Worm (Caenorhabditis elegans): Measurements from ENCODE around the gene gst-36.

ce11 chrX:9814132-9814811 is 48.5 kb downstream of the gst-36 start:
- TF ChIP-seq dpl-1 (GFP tag; optimal IDR thresholded peaks at IDR 0.05) (no peak), unc-62 (GFP tag; optimal IDR thresholded peaks at IDR 0.05) (no peak)

Measured in whole organism, L1 larva.